Worm (Caenorhabditis elegans) whole organism, mixed stage, embryonic: ENCODE measurements around the gene str-209.
"Not testable (repeated sequence)": the region's sequence is repeated elsewhere in the genome, so short reads cannot be mapped to it uniquely, and the experiment has no call there.

Source experiments
- M03D4.4 ChIP-seq: sonication (generic microtip); optimal IDR thresholded peaks from 2 replicates; lab custom pipeline; 2017; ENCODE audit warnings: mild to moderate bottlenecking, missing genetic modification characterization, missing compliant biosample characterization
- bed-3 ChIP-seq: fragments of 200-800 bp; sonication (Bioruptor generic); optimal IDR thresholded peaks from 3 replicates; lab custom pipeline; 2018; ENCODE audit warnings: mild to moderate bottlenecking, missing genetic modification characterization, moderate library complexity, missing compliant biosample characterization
- blmp-1 ChIP-seq: fragments of 150-350 bp; optimal IDR thresholded peaks from 2 replicates; lab custom pipeline; 2014; ENCODE audit warnings: missing biosample characterization, missing genetic modification characterization
- ceh-39 ChIP-seq: fragments of 150-350 bp; optimal IDR thresholded peaks from 2 replicates; lab custom pipeline; 2014; ENCODE audit warnings: missing biosample characterization, missing genetic modification characterization
- ceh-43 ChIP-seq: fragments of 200-800 bp; sonication (Bioruptor generic); optimal IDR thresholded peaks from 2 replicates; lab custom pipeline; 2018; ENCODE audit warnings: mild to moderate bottlenecking, missing genetic modification characterization, moderate library complexity, missing compliant biosample characterization
- ceh-83 ChIP-seq: fragments of 200-800 bp; sonication (Bioruptor generic); optimal IDR thresholded peaks from 2 replicates; lab custom pipeline; 2018; ENCODE audit warnings: mild to moderate bottlenecking, missing genetic modification characterization, missing compliant biosample characterization
- cnd-1 ChIP-seq: fragments of 200-800 bp; sonication (Bioruptor generic); optimal IDR thresholded peaks from 2 replicates; lab custom pipeline; 2018; ENCODE audit warnings: mild to moderate bottlenecking, missing genetic modification characterization, missing compliant biosample characterization
- drap-1 ChIP-seq: fragments of 200-800 bp; sonication (Bioruptor generic); optimal IDR thresholded peaks from 3 replicates; lab custom pipeline; 2018; ENCODE audit warnings: mild to moderate bottlenecking, missing genetic modification characterization, missing compliant biosample characterization
- elt-1 ChIP-seq: sonication (generic microtip); optimal IDR thresholded peaks from 2 replicates; lab custom pipeline; 2017; ENCODE audit warnings: missing genetic modification characterization, mild to moderate bottlenecking, missing compliant biosample characterization, antibody characterized with exemption, moderate library complexity, borderline replicate concordance; ENCODE audit not compliant: insufficient read depth
- elt-3 ChIP-seq: fragments of 150-350 bp; optimal IDR thresholded peaks from 2 replicates; lab custom pipeline; 2014; ENCODE audit warnings: missing biosample characterization, missing genetic modification characterization
- flh-1 ChIP-seq: fragments of 200-800 bp; sonication (Bioruptor generic); optimal IDR thresholded peaks from 2 replicates; lab custom pipeline; 2018; ENCODE audit warnings: mild to moderate bottlenecking, missing genetic modification characterization, moderate library complexity, missing compliant biosample characterization
- ham-2 ChIP-seq: fragments of 200-800 bp; sonication (Bioruptor generic); optimal IDR thresholded peaks from 2 replicates; lab custom pipeline; 2018; ENCODE audit warnings: mild to moderate bottlenecking, missing genetic modification characterization, missing compliant biosample characterization
- hlh-1 ChIP-seq: fragments of 150-350 bp; optimal IDR thresholded peaks from 2 replicates; lab custom pipeline; 2014; ENCODE audit warnings: missing biosample characterization, missing genetic modification reagents, missing genetic modification characterization
- lin-13 ChIP-seq: fragments of 150-350 bp; optimal IDR thresholded peaks from 2 replicates; lab custom pipeline; 2014; ENCODE audit warnings: missing biosample characterization, missing genetic modification characterization
- lin-32 ChIP-seq: fragments of 200-800 bp; sonication (Bioruptor generic); optimal IDR thresholded peaks from 2 replicates; lab custom pipeline; 2018; ENCODE audit warnings: mild to moderate bottlenecking, missing genetic modification characterization, missing compliant biosample characterization
- lsy-2 ChIP-seq: fragments of 150-350 bp; optimal IDR thresholded peaks from 2 replicates; lab custom pipeline; 2014; ENCODE audit warnings: missing biosample characterization, missing genetic modification characterization
- mab-5 ChIP-seq: fragments of 150-350 bp; optimal IDR thresholded peaks from 2 replicates; lab custom pipeline; 2014; ENCODE audit warnings: missing biosample characterization, missing genetic modification characterization
- mep-1 ChIP-seq: fragments of 150-350 bp; optimal IDR thresholded peaks from 2 replicates; lab custom pipeline; 2017; ENCODE audit warnings: missing biosample characterization, missing genetic modification reagents, missing genetic modification characterization, inconsistent platforms
- nhr-12 ChIP-seq: fragments of 150-350 bp; optimal IDR thresholded peaks from 2 replicates; lab custom pipeline; 2014; ENCODE audit warnings: missing biosample characterization, missing genetic modification characterization
- nhr-2 ChIP-seq: fragments of 150-350 bp; optimal IDR thresholded peaks from 2 replicates; lab custom pipeline; 2014; ENCODE audit warnings: missing biosample characterization, missing genetic modification characterization
- nhr-237 ChIP-seq: fragments of 150-350 bp; optimal IDR thresholded peaks from 2 replicates; lab custom pipeline; 2014; ENCODE audit warnings: missing biosample characterization, missing genetic modification characterization
- nhr-28 ChIP-seq: fragments of 150-350 bp; optimal IDR thresholded peaks from 2 replicates; lab custom pipeline; 2014; ENCODE audit warnings: missing biosample characterization, missing genetic modification characterization
- nhr-76 ChIP-seq: sonication (generic microtip); optimal IDR thresholded peaks from 2 replicates; lab custom pipeline; 2017; ENCODE audit warnings: missing biosample characterization, missing genetic modification characterization
- pha-4 ChIP-seq: fragments of 150-350 bp; optimal IDR thresholded peaks from 2 replicates; lab custom pipeline; 2018; ENCODE audit warnings: missing biosample characterization, missing genetic modification reagents, missing genetic modification characterization
- sem-2 ChIP-seq: fragments of 200-800 bp; sonication (Bioruptor generic); optimal IDR thresholded peaks from 2 replicates; lab custom pipeline; 2018; ENCODE audit warnings: mild to moderate bottlenecking, missing genetic modification characterization, missing compliant biosample characterization
- snpc-4 ChIP-seq: fragments of 150-350 bp; optimal IDR thresholded peaks from 2 replicates; lab custom pipeline; 2014; ENCODE audit warnings: missing biosample characterization, missing genetic modification characterization
- sptf-1 ChIP-seq: sonication (generic microtip); optimal IDR thresholded peaks from 2 replicates; lab custom pipeline; 2017; ENCODE audit warnings: mild to moderate bottlenecking, missing genetic modification characterization, moderate library complexity, missing compliant biosample characterization
- tbx-8 ChIP-seq: fragments of 200-800 bp; sonication (Bioruptor generic); optimal IDR thresholded peaks from 2 replicates; lab custom pipeline; 2018; ENCODE audit warnings: mild to moderate bottlenecking, missing genetic modification characterization, moderate library complexity, missing compliant biosample characterization
- unc-120 ChIP-seq: sonication (generic microtip); optimal IDR thresholded peaks from 2 replicates; lab custom pipeline; 2017; ENCODE audit warnings: missing genetic modification characterization, missing compliant biosample characterization; ENCODE audit not compliant: poor library complexity, severe bottlenecking
- unc-39 ChIP-seq: fragments of 150-350 bp; optimal IDR thresholded peaks from 2 replicates; lab custom pipeline; 2014; ENCODE audit warnings: missing biosample characterization, missing genetic modification characterization
- unc-62 ChIP-seq: fragments of 150-350 bp; optimal IDR thresholded peaks from 2 replicates; lab custom pipeline; 2014; ENCODE audit warnings: missing biosample characterization, missing genetic modification reagents, missing genetic modification characterization
- zip-8 ChIP-seq: fragments of 150-350 bp; optimal IDR thresholded peaks from 2 replicates; lab custom pipeline; 2014; ENCODE audit warnings: missing biosample characterization, missing genetic modification characterization
- ztf-11 ChIP-seq: fragments of 150-350 bp; optimal IDR thresholded peaks from 2 replicates; lab custom pipeline; 2014; ENCODE audit warnings: missing biosample characterization, missing genetic modification characterization

str-209 gene

DNA sequence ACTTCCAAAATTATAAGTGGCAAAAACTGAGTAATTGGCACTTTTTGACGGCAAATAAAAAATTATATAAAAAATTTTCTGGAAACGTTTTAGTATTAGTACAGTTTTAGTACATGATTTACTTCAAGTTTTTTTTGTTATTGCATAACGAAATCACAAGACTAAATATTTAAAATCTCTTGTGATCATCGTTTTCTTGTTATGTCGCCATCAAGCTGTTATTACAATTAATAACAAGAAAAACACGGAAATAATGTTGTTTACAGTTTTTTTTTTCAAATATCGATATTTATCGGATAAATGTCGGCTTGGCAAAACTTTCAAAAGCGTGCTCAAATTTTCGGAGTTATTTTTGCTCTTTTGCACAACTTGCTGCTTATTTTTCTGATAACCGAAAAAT lies at the start of gene str-209:
TSS of gene str-209 (plus strand) at position 301 of the 400 bp plus-strand sequence.
- TF ChIP-seq bed-3 (GFP tag; lab: Kevin White, UChicago): no peak
- TF ChIP-seq nhr-2 (tag; lab: Kevin White, UChicago): no peak
- no peak for TF ChIP-seq nhr-76 (tag; lab: Kevin White, UChicago)
- no peak for TF ChIP-seq ceh-39 (tag; lab: Kevin White, UChicago)
- TF ChIP-seq unc-120 (tag; lab: Kevin White, UChicago): no peak
- no peak for TF ChIP-seq nhr-237 (tag; lab: Kevin White, UChicago)
- TF ChIP-seq cnd-1 (tag; lab: Kevin White, UChicago): no peak
- TF ChIP-seq unc-39 (tag; lab: Kevin White, UChicago): no peak
- no peak for TF ChIP-seq nhr-28 (tag; lab: Kevin White, UChicago)
- TF ChIP-seq lin-13 (tag; lab: Kevin White, UChicago): no peak
- TF ChIP-seq elt-1 (tag; lab: Kevin White, UChicago): no peak
- TF ChIP-seq lsy-2: no peak
- no peak for TF ChIP-seq mab-5 (tag; lab: Kevin White, UChicago)

DNA sequence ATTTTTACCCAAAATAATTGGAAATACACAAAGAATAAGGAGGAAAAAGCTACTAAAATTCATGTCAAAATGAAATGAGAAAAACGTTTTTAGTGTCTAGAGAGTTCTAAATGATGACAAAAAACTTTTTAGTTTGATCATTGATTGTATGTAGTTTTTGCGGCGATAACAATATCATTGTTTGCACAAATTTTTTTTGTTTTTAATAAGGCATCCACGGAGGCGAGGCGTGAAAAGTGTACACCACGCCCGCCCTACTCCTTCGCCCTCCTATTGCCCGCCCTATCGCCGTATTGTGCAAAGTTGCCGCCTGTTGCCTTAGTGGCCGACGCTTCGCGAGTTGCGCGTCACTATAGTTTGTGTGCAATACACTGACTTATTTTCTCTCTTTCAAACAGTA lies 48.7 kb upstream of the str-209 start, which contains the start of gene ugt-10:
TSS of gene ugt-10 (minus strand) at position 101 of the 400 bp plus-strand sequence.
- not testable (repeated sequence) for TF ChIP-seq unc-120, nhr-12, cnd-1 (tag; lab: Kevin White, UChicago)

DNA sequence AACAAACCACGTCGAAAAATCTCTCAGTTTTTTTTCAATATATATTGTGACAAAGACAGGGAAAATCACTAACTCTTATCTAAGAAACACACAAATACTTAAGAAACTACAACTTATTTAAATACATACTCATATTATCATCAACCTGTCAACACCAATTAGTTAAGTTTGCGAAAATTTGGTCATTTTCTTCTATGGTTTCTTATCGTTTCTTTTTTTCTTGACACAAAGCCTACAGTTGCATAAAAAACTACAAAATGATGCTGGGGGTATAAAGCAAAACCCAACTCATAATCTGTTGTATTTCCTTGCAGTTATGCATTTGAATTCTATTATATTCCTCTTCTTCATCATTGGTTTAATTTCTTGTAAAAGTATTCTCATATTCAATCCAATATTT lies 47.7 kb upstream of the str-209 start, which contains the start of gene ugt-67:
TSS of gene ugt-67 (plus strand) at position 301 of the 400 bp plus-strand sequence.
- no peak for TF ChIP-seq elt-3
- TF ChIP-seq ham-2: no peak
- TF ChIP-seq zip-8 (tag; lab: Kevin White, UChicago): no peak
- TF ChIP-seq ceh-39 (tag; lab: Kevin White, UChicago): no peak
- no peak for TF ChIP-seq ceh-83 (GFP tag; lab: Kevin White, UChicago)
- TF ChIP-seq sptf-1 (tag; lab: Kevin White, UChicago): no peak
- no peak for TF ChIP-seq nhr-12 (tag; lab: Kevin White, UChicago)
- no peak for TF ChIP-seq tbx-8 (GFP tag; lab: Kevin White, UChicago)
- no peak for TF ChIP-seq nhr-2 (tag; lab: Kevin White, UChicago)
- no peak for TF ChIP-seq cnd-1 (tag; lab: Kevin White, UChicago)

DNA sequence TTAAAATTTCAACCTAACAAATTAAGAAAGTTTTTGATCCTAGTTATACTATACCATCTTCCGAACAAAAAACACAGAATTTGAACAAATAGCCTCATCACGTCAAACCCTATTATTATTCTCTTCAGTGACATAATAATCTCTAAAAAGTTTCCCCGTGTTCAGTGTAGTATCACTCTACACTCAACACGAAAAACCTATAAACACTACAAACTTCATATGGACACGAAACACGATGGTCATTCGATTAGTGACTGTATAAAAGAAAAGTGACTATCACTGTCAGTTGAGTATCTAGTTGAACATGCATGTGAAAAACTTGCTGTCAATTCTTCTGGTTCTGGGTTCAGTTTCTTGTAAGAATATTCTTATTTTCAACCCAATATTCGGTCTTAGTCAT lies 45.0 kb upstream of the str-209 start, which contains the start of gene ugt-8:
TSS of gene ugt-8 (plus strand) at position 235 of the 400 bp plus-strand sequence.
- TF ChIP-seq nhr-12 (tag; lab: Kevin White, UChicago): no peak
- no peak for TF ChIP-seq lsy-2
- no peak for TF ChIP-seq drap-1 (GFP tag; lab: Kevin White, UChicago)
- TF ChIP-seq blmp-1 (tag; lab: Kevin White, UChicago): no peak
- no peak for TF ChIP-seq sem-2 (GFP tag; lab: Kevin White, UChicago)
- TF ChIP-seq unc-39 (tag; lab: Kevin White, UChicago): no peak
- TF ChIP-seq mep-1 (tag; lab: Kevin White, UChicago): no peak
- TF ChIP-seq snpc-4 (tag; lab: Kevin White, UChicago): no peak
- TF ChIP-seq nhr-28 (tag; lab: Kevin White, UChicago): no peak
- TF ChIP-seq ham-2: no peak
- no peak for TF ChIP-seq ceh-83 (GFP tag; lab: Kevin White, UChicago)
- TF ChIP-seq nhr-76 (tag; lab: Kevin White, UChicago): no peak
- TF ChIP-seq flh-1 (GFP tag; lab: Kevin White, UChicago): no peak
- TF ChIP-seq elt-1 (tag; lab: Kevin White, UChicago): no peak
- TF ChIP-seq M03D4.4: no peak
- no peak for TF ChIP-seq lin-32 (GFP tag; lab: Kevin White, UChicago)
- no peak for TF ChIP-seq cnd-1 (tag; lab: Kevin White, UChicago)
- no peak for TF ChIP-seq unc-62 (GFP tag; lab: Kevin White, UChicago)
- no peak for TF ChIP-seq elt-3
- TF ChIP-seq lin-13 (tag; lab: Kevin White, UChicago): no peak

ce11 chrV:4905953-4906352 lies 42.8 kb upstream of the str-209 start, which contains the start of gene ugt-14:
Gene ugt-14, plus strand, starts transcription at chrV:4906253.
- no peak for TF ChIP-seq hlh-1 (tag; lab: Kevin White, UChicago)
- TF ChIP-seq ceh-39 (tag; lab: Kevin White, UChicago): no peak
- TF ChIP-seq M03D4.4: no peak
- no peak for TF ChIP-seq ceh-83 (GFP tag; lab: Kevin White, UChicago)
- no peak for TF ChIP-seq lin-13 (tag; lab: Kevin White, UChicago)
- no peak for TF ChIP-seq ham-2
- no peak for TF ChIP-seq lsy-2
- TF ChIP-seq bed-3 (GFP tag; lab: Kevin White, UChicago): no peak
- no peak for TF ChIP-seq ceh-43 (GFP tag; lab: Kevin White, UChicago)
- no peak for TF ChIP-seq elt-3
- no peak for TF ChIP-seq mep-1 (tag; lab: Kevin White, UChicago)
- TF ChIP-seq cnd-1 (tag; lab: Kevin White, UChicago): no peak
- no peak for TF ChIP-seq ztf-11 (tag; lab: Kevin White, UChicago)
- no peak for TF ChIP-seq pha-4
- no peak for TF ChIP-seq nhr-12 (tag; lab: Kevin White, UChicago)
- no peak for TF ChIP-seq blmp-1 (tag; lab: Kevin White, UChicago)
- TF ChIP-seq nhr-2 (tag; lab: Kevin White, UChicago): no peak
- no peak for TF ChIP-seq unc-62 (GFP tag; lab: Kevin White, UChicago)
- TF ChIP-seq, all 35 proteins: peak for 0
